Worm (Caenorhabditis elegans): ENCODE measurements around the gene F54H12.5.

- TF ChIP-seq lir-3 (tag; optimal IDR thresholded peaks at IDR 0.05; ENCODE audit: poor library complexity), result no peak
- TF ChIP-seq nhr-11 (tag; optimal IDR thresholded peaks at IDR 0.05), result no peak
- no peak for TF ChIP-seq nhr-28 (tag; optimal IDR thresholded peaks at IDR 0.05)
- no peak for TF ChIP-seq lin-35 (GFP tag; optimal IDR thresholded peaks at IDR 0.05)
- TF ChIP-seq egl-27 (tag; optimal IDR thresholded peaks at IDR 0.05), result no peak
- no peak for TF ChIP-seq snpc-4 (tag; optimal IDR thresholded peaks at IDR 0.05)
- TF ChIP-seq egl-13 (tag; optimal IDR thresholded peaks at IDR 0.05), result no peak
- no peak for TF ChIP-seq efl-1 (optimal IDR thresholded peaks at IDR 0.05)
- TF ChIP-seq efl-1 (GFP tag; optimal IDR thresholded peaks at IDR 0.05 in 1 of 2), result no peak
- no peak for TF ChIP-seq ama-1 (optimal IDR thresholded peaks at IDR 0.05)
- no peak for TF ChIP-seq skn-1 (tag; optimal IDR thresholded peaks at IDR 0.05)
Observed at ce11 chrIII:7972061-7972460, at the start of gene F54H12.5.
